Fruit fly (Drosophila melanogaster) whole organism, prepupa: Measurements from ENCODE around the gene Eip75B.
A peak's percentile ranks its signal among the peaks of the same experiment; 100 is the strongest.

ENCODE experiments used
- Blimp-1 ChIP-seq: fragments of 200-800 bp; sonication (Bioruptor generic); optimal IDR thresholded peaks from 3 replicates; lab custom pipeline; 2017; ENCODE audit warnings: missing biosample characterization, missing genetic modification characterization, mild to moderate bottlenecking, moderate library complexity, missing genetic modification reagents
- CG10669 ChIP-seq: fragments of 200-800 bp; sonication (Bioruptor generic); optimal IDR thresholded peaks from 3 replicates; lab custom pipeline; 2018; ENCODE audit warnings: missing biosample characterization, mild to moderate bottlenecking, missing genetic modification characterization, moderate library complexity
- CG11294 ChIP-seq: fragments of 200-800 bp; sonication (Bioruptor generic); IDR thresholded peaks from 2 replicates; pipeline ENCODE4 v1.3.6; 2022; ENCODE audit warnings: missing biosample characterization, missing genetic modification characterization
- CG11762 ChIP-seq: fragments of 200-800 bp; sonication (Bioruptor generic); optimal IDR thresholded peaks from 3 replicates; lab custom pipeline; 2016; ENCODE audit warnings: missing biosample characterization, missing genetic modification characterization; ENCODE audit not compliant: insufficient read depth
- CG11902 ChIP-seq: fragments of 200-800 bp; sonication (Bioruptor generic); optimal IDR thresholded peaks from 3 replicates; lab custom pipeline; 2016; ENCODE audit warnings: missing biosample characterization, missing genetic modification characterization
- CG15336 ChIP-seq: fragments of 200-800 bp; sonication (Bioruptor generic); IDR thresholded peaks from 2 replicates; pipeline ENCODE4 v1.3.6; 2022; ENCODE audit warnings: missing biosample characterization, missing genetic modification characterization
- CG1621 ChIP-seq: fragments of 200-800 bp; sonication (Bioruptor generic); optimal IDR thresholded peaks from 3 replicates; lab custom pipeline; 2018; ENCODE audit warnings: missing biosample characterization, mild to moderate bottlenecking, missing genetic modification characterization
- CG16779 ChIP-seq: fragments of 200-800 bp; sonication (Bioruptor generic); optimal IDR thresholded peaks from 3 replicates; lab custom pipeline; 2017; ENCODE audit warnings: missing biosample characterization, mild to moderate bottlenecking, missing genetic modification characterization
- CG3032 ChIP-seq: fragments of 200-800 bp; optimal IDR thresholded peaks from 2 replicates; lab custom pipeline; 2019; ENCODE audit warnings: missing biosample characterization, mild to moderate bottlenecking, missing genetic modification characterization, moderate library complexity
- CG31627 ChIP-seq: fragments of 200-800 bp; sonication (Bioruptor generic); optimal IDR thresholded peaks from 3 replicates; lab custom pipeline; 2016; ENCODE audit warnings: missing biosample characterization, missing genetic modification characterization
- CG3919 ChIP-seq: fragments of 200-800 bp; sonication (Bioruptor generic); optimal IDR thresholded peaks from 3 replicates; lab custom pipeline; 2016; ENCODE audit warnings: missing biosample characterization, missing genetic modification characterization
- CG6163 ChIP-seq: fragments of 200-800 bp; sonication (Bioruptor generic); IDR thresholded peaks from 3 replicates; pipeline ENCODE4 v1.3.6; 2022; ENCODE audit warnings: missing biosample characterization, missing genetic modification characterization
- CG6276 ChIP-seq: fragments of 200-800 bp; sonication (Bioruptor generic); optimal IDR thresholded peaks from 2 replicates; lab custom pipeline; 2017; ENCODE audit warnings: missing biosample characterization, mild to moderate bottlenecking, missing genetic modification characterization
- CG6808 ChIP-seq: fragments of 200-800 bp; sonication (Bioruptor generic); optimal IDR thresholded peaks from 3 replicates; lab custom pipeline; 2017; ENCODE audit warnings: missing biosample characterization, missing genetic modification characterization, mild to moderate bottlenecking, moderate library complexity, missing genetic modification reagents
- CG7368 ChIP-seq: fragments of 200-800 bp; sonication (Bioruptor generic); optimal IDR thresholded peaks from 3 replicates; lab custom pipeline; 2016; ENCODE audit warnings: missing biosample characterization, missing genetic modification characterization
- CG8119 ChIP-seq: fragments of 200-800 bp; sonication (Bioruptor generic); IDR thresholded peaks from 3 replicates; pipeline ENCODE4 v1.3.6; 2022; ENCODE audit warnings: missing biosample characterization, missing genetic modification characterization
- CG8319 ChIP-seq: fragments of 200-800 bp; sonication (Bioruptor generic); optimal IDR thresholded peaks from 3 replicates; lab custom pipeline; 2016; ENCODE audit warnings: missing biosample characterization, missing genetic modification characterization
- CG8632 ChIP-seq: fragments of 200-800 bp; sonication (Bioruptor generic); optimal IDR thresholded peaks from 3 replicates; lab custom pipeline; 2016; ENCODE audit warnings: missing biosample characterization, missing genetic modification characterization
- CG9139 ChIP-seq: fragments of 200-800 bp; sonication (Bioruptor generic); optimal IDR thresholded peaks from 3 replicates; lab custom pipeline; 2017; ENCODE audit warnings: missing biosample characterization, mild to moderate bottlenecking, missing genetic modification characterization
- Eip75B ChIP-seq: fragments of 200-800 bp; sonication (Bioruptor generic); optimal IDR thresholded peaks from 3 replicates; lab custom pipeline; 2016; ENCODE audit warnings: missing biosample characterization, missing genetic modification characterization
- Eip93F ChIP-seq: fragments of 200-800 bp; sonication (Bioruptor generic); optimal IDR thresholded peaks from 2 replicates; lab custom pipeline; 2016; ENCODE audit warnings: missing biosample characterization, mild to moderate bottlenecking, missing genetic modification characterization
- Hr38 ChIP-seq: sonication (Bioruptor generic); optimal IDR thresholded peaks from 2 replicates; lab custom pipeline; 2016; ENCODE audit warnings: missing biosample characterization, missing genetic modification characterization
- Hr39 ChIP-seq: fragments of 200-800 bp; sonication (Bioruptor generic); optimal IDR thresholded peaks from 2 replicates; lab custom pipeline; 2016; ENCODE audit warnings: missing biosample characterization, missing genetic modification characterization
- Lpt ChIP-seq: fragments of 200-800 bp; sonication (Bioruptor generic); optimal IDR thresholded peaks from 3 replicates; lab custom pipeline; 2016; ENCODE audit warnings: missing biosample characterization, missing genetic modification characterization
- Smox ChIP-seq: fragments of 200-800 bp; sonication (Bioruptor generic); optimal IDR thresholded peaks from 3 replicates; lab custom pipeline; 2016; ENCODE audit warnings: missing biosample characterization, missing genetic modification characterization
- Sox102F ChIP-seq: fragments of 200-800 bp; sonication (Bioruptor generic); optimal IDR thresholded peaks from 2 replicates; lab custom pipeline; 2016; ENCODE audit warnings: missing biosample characterization, mild to moderate bottlenecking, missing genetic modification characterization
- Sox14 ChIP-seq: fragments of 200-800 bp; sonication (Bioruptor generic); optimal IDR thresholded peaks from 3 replicates; lab custom pipeline; 2016; ENCODE audit warnings: missing biosample characterization, missing genetic modification characterization
- achi ChIP-seq: fragments of 200-800 bp; sonication (Bioruptor generic); optimal IDR thresholded peaks from 3 replicates; lab custom pipeline; 2016; ENCODE audit warnings: missing biosample characterization, missing genetic modification characterization
- acj6 ChIP-seq: fragments of 200-800 bp; sonication (Bioruptor generic); optimal IDR thresholded peaks from 3 replicates; lab custom pipeline; 2016; ENCODE audit warnings: missing biosample characterization, missing genetic modification characterization
- cyc ChIP-seq: fragments of 200-800 bp; sonication (Bioruptor generic); optimal IDR thresholded peaks from 3 replicates; lab custom pipeline; 2016; ENCODE audit warnings: missing biosample characterization, missing genetic modification characterization
- dac ChIP-seq: fragments of 200-800 bp; sonication (Bioruptor generic); optimal IDR thresholded peaks from 2 replicates; lab custom pipeline; 2017; ENCODE audit warnings: missing biosample characterization, mild to moderate bottlenecking, missing genetic modification characterization
- eg ChIP-seq: fragments of 200-800 bp; sonication (Bioruptor generic); IDR thresholded peaks from 3 replicates; pipeline ENCODE4 v1.3.6; 2022; ENCODE audit warnings: missing biosample characterization, missing genetic modification characterization
- esn ChIP-seq: fragments of 200-800 bp; sonication (Bioruptor generic); optimal IDR thresholded peaks from 2 replicates; lab custom pipeline; 2016; ENCODE audit warnings: missing biosample characterization, mild to moderate bottlenecking, missing genetic modification characterization, moderate library complexity
- fd59A ChIP-seq: fragments of 200-800 bp; sonication (Bioruptor generic); optimal IDR thresholded peaks from 2 replicates; lab custom pipeline; 2017; ENCODE audit warnings: missing biosample characterization, mild to moderate bottlenecking, missing genetic modification characterization, missing genetic modification reagents
- fd85E ChIP-seq: fragments of 200-800 bp; sonication (Bioruptor generic); optimal IDR thresholded peaks from 3 replicates; lab custom pipeline; 2016; ENCODE audit warnings: missing biosample characterization, missing genetic modification characterization
- fkh ChIP-seq: fragments of 200-800 bp; sonication (Bioruptor generic); optimal IDR thresholded peaks from 3 replicates; lab custom pipeline; 2017; ENCODE audit warnings: missing biosample characterization, mild to moderate bottlenecking, missing genetic modification characterization, moderate library complexity
- lz ChIP-seq: fragments of 200-800 bp; sonication (Bioruptor generic); optimal IDR thresholded peaks from 3 replicates; lab custom pipeline; 2016; ENCODE audit warnings: missing biosample characterization, missing genetic modification characterization
- pdm3 ChIP-seq: fragments of 200-800 bp; sonication (Bioruptor generic); optimal IDR thresholded peaks from 3 replicates; lab custom pipeline; 2016; ENCODE audit warnings: missing biosample characterization, missing genetic modification characterization
- salr ChIP-seq, 2 experiments: fragments of 200-800 bp; sonication (Bioruptor generic); optimal IDR thresholded peaks; 3 replicates each; lab custom pipeline; 2016 to 2018; ENCODE audit warnings: missing biosample characterization in 2 of 2, missing genetic modification characterization in 2 of 2, mild to moderate bottlenecking in 1 of 2
- ss ChIP-seq, 2 experiments: fragments of 200-800 bp; sonication (Bioruptor generic); optimal IDR thresholded peaks; 2 replicates in 1 of 2; 3 replicates in 1 of 2; lab custom pipeline; 2017 to 2018; ENCODE audit warnings: mild to moderate bottlenecking in 2 of 2, missing biosample characterization in 2 of 2, missing genetic modification characterization in 2 of 2, moderate library complexity in 1 of 2
- svp ChIP-seq: fragments of 200-800 bp; sonication (Bioruptor generic); peaks from one replicate; lab custom pipeline; 2016; ENCODE audit warnings: missing biosample characterization, missing genetic modification characterization
- topi ChIP-seq: fragments of 200-800 bp; sonication (Bioruptor generic); optimal IDR thresholded peaks from 3 replicates; lab custom pipeline; 2016; ENCODE audit warnings: missing biosample characterization, missing genetic modification characterization
- vri ChIP-seq: fragments of 200-800 bp; sonication (Bioruptor generic); optimal IDR thresholded peaks from 3 replicates; lab custom pipeline; 2016; ENCODE audit warnings: missing biosample characterization, mild to moderate bottlenecking, missing genetic modification characterization

Gene Eip75B

DNA sequence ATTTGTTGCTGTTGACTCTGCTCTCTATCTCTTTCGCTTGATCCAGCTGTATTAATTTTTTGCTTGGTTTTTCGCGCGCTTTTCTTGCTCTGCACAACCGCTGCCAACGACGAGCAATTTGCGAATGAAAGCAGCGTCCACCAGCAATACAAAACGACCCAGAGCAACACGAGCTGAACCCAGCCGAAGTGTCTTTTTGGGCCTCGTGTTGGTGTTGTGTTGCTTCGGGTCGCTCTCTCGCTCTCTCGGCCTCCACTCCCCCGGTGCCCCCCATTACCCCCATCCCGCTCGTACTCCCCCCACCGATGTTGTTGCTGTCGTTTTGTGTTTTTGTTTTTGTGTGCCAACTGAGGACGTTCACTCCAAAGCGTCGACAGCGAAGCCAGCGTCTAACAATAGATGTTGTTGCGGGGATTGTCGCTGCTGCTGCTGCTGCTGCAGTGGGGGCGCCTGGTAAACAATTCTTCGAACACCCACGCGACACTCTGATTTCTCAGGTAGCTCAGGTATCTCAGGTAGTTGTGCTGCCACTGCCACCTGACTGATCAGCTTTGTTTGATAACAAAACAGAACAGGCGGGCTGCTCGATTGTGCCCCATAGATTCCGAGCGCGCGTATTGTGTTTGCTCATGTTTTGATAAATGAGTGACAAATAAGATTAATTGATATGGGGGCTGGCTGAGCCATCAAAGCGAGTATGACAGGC lies 93.3 kb downstream of the Eip75B start (continued):
- TF ChIP-seq achi (GFP tag; lab: Kevin White, UChicago) = peak; percentile 31
- peak; percentile 85 for TF ChIP-seq Lpt (GFP tag; lab: Kevin White, UChicago)
- TF ChIP-seq CG6276 (GFP tag; lab: Kevin White, UChicago) = peak; percentile 69
- peak; percentile 37 for TF ChIP-seq CG8632 (GFP tag; lab: Kevin White, UChicago)
- TF ChIP-seq CG15336 (GFP tag; lab: Robert Waterston, UW) = peak; percentile 68; the same call in 1 of the 2 replicates
- no peak for TF ChIP-seq acj6 (GFP tag; lab: Kevin White, UChicago)
- TF ChIP-seq svp (GFP tag; lab: Kevin White, UChicago) = peak; percentile 78
- TF ChIP-seq CG8119 (GFP tag; lab: Robert Waterston, UW) = peak; percentile 58; the same call in 2 of the 3 replicates
- peak; percentile 48 for TF ChIP-seq Eip75B (GFP tag; lab: Kevin White, UChicago)
- TF ChIP-seq lz (GFP tag; lab: Kevin White, UChicago) = peak; percentile 18
- peak; percentile 12 for TF ChIP-seq Sox102F
- TF ChIP-seq CG1621 (tag; lab: Kevin White, UChicago) = peak; percentile 50
- TF ChIP-seq CG16779 = peak; percentile 76
- peak; percentile 22 for TF ChIP-seq cyc (GFP tag; lab: Kevin White, UChicago)
- peak; percentile 61; the same call in 1 of the 2 replicates for TF ChIP-seq CG11294
- TF ChIP-seq CG10669 (GFP tag; lab: Kevin White, UChicago) = peak; percentile 17
- TF ChIP-seq fd85E (GFP tag; lab: Kevin White, UChicago) = peak; percentile 73
- peak; percentile 92 for TF ChIP-seq Blimp-1 (GFP tag; lab: Kevin White, UChicago)
- peak; percentile 78 for TF ChIP-seq CG6163 (GFP tag; lab: Robert Waterston, UW)

DNA sequence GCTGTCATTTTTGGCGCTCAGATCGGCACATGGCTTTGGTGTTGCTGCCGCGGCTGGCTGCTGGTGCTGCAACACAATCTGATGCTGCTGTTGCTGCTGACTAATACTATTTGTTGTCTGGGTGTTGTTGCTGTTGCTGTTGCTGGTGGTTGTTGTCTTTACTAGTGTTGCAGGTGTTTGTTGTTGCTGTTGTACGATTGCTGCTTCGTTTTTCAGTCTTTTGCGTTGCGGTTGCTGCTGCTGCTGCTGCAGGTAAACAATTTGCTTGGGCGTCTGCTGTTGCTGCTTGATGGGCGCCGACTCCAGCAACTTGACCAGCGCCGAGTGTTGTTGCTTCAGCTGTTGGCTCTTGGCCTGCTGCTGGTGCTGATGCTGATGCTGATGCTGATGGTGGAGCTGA lies 94.2 kb downstream of the Eip75B start:
- no peak for TF ChIP-seq achi (GFP tag; lab: Kevin White, UChicago)
- TF ChIP-seq Hr39 (GFP tag; lab: Kevin White, UChicago) = no peak
- TF ChIP-seq, all 60 proteins: peak for 0

DNA sequence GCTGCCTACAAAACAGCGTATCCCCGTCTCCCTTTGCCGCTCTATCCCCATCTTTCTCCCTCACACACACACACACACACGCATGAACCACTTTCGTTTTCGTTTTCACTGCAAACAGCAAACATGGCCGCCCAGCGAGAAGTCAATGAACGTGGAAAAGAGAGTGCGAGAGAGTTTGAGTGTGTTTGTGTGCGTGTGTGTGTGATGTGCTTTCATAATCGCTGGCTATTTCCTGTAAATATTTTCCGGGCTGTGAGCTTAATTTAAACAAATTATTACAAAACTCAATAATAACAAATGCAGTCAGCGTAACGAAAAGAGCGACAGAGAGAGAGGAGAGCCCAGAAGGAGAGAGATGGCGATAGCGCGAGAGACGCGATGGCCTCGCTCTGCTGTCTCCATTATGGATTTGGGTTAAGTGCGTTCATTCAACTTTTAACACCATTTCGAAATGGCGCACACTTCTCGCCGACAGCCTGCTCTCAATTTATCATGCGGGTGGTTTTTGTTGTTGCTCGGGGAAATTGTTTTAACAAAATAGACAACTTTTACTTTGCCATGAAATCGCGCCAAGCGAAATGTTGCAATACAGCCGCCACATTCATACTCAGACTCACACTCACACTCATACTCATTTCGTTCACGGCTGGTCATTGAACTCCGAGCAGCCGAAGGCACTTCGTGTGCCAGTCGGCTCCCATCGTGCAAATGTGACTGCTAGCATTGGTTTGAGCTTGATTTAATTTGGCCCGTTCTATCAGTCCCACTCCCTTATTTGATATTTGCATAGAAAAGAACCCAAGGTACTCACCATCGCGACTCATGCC lies 95.7 kb downstream of the Eip75B start:
- TF ChIP-seq CG3032 (tag; lab: Kevin White, UChicago) (no peak), CG11762 (no peak), Sox14 (GFP tag; lab: Kevin White, UChicago) (peak; percentile 56), lz (GFP tag; lab: Kevin White, UChicago) (no peak), vri (GFP tag; lab: Kevin White, UChicago) (peak; percentile 96), CG11902 (GFP tag; lab: Kevin White, UChicago) (no peak), CG8319 (GFP tag; lab: Kevin White, UChicago) (no peak), achi (GFP tag; lab: Kevin White, UChicago) (no peak), CG7368 (GFP tag; lab: Kevin White, UChicago) (no peak), Eip93F (peak; percentile 48), CG8119 (GFP tag; lab: Robert Waterston, UW) (no peak), CG6276 (GFP tag; lab: Kevin White, UChicago) (peak; percentile 6), fkh (GFP tag; lab: Kevin White, UChicago) (peak; percentile 91), CG3919 (GFP tag; lab: Kevin White, UChicago) (peak; percentile 37), dac (GFP tag; lab: Kevin White, UChicago) (no peak), Sox102F (peak; percentile 61), topi (no peak), pdm3 (no peak), CG1621 (tag; lab: Kevin White, UChicago) (no peak), Smox (GFP tag; lab: Kevin White, UChicago) (no peak), CG6808 (no peak), esn (GFP tag; lab: Kevin White, UChicago) (peak; percentile 8), svp (GFP tag; lab: Kevin White, UChicago) (peak; percentile 69), eg (GFP tag; lab: Robert Waterston, UW) (no peak), acj6 (GFP tag; lab: Kevin White, UChicago) (no peak), fd85E (GFP tag; lab: Kevin White, UChicago) (no peak), ss (GFP tag; optimal IDR thresholded peaks at IDR 0.05; lab: Kevin White, UChicago) (peak in 1 of 2 experiments; percentile 16), CG9139 (GFP tag; lab: Kevin White, UChicago) (no peak), CG16779 (peak; percentile 18), fd59A (GFP tag; lab: Kevin White, UChicago) (no peak), Hr38 (no peak), CG31627 (GFP tag; lab: Kevin White, UChicago) (no peak), cyc (GFP tag; lab: Kevin White, UChicago) (no peak), salr (GFP tag; optimal IDR thresholded peaks at IDR 0.05; lab: Kevin White, UChicago) (no peak)
